Fruit fly (Drosophila melanogaster) whole organism, prepupa: ENCODE measurements around the gene Fpgs1.
A peak's percentile ranks its signal among the peaks of the same experiment; 100 is the strongest.

Source experiments
- CG16779 ChIP-seq: fragments of 200-800 bp; sonication (Bioruptor generic); optimal IDR thresholded peaks from 3 replicates; lab custom pipeline; 2017; ENCODE audit warnings: missing biosample characterization, mild to moderate bottlenecking, missing genetic modification characterization
- Eip75B ChIP-seq: fragments of 200-800 bp; sonication (Bioruptor generic); optimal IDR thresholded peaks from 3 replicates; lab custom pipeline; 2016; ENCODE audit warnings: missing biosample characterization, missing genetic modification characterization
- Smox ChIP-seq: fragments of 200-800 bp; sonication (Bioruptor generic); optimal IDR thresholded peaks from 3 replicates; lab custom pipeline; 2016; ENCODE audit warnings: missing biosample characterization, missing genetic modification characterization
- topi ChIP-seq: fragments of 200-800 bp; sonication (Bioruptor generic); optimal IDR thresholded peaks from 3 replicates; lab custom pipeline; 2016; ENCODE audit warnings: missing biosample characterization, missing genetic modification characterization

DNA sequence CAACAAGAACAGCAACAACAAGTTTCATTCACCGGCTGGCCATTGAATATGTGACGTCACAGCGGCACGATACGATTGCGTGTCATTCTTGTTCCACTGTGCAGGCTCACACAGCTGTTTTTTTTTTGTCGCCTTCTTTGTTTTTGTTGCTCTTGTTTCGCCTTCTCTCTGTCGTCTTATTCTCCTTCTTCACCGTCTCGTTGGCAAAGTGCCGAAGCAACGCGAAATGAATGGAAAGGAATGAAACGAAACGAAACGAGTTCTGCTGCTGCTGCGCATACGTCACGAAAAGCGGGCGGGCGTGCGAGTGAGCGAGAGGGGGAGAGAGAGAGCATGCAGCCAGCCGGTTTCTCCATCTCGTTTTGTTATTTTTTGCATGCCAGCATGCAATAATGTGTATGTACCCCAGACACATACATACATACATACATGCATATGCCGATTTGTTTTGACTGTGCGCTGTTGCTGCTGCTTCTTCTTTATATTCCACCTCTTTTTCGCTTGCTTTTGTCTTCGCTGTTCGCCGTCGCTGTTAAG lies 36.9 kb upstream of the Fpgs1 start:
- TF ChIP-seq Eip75B (GFP tag; lab: Kevin White, UChicago), result peak; percentile 80
- TF ChIP-seq Smox, result peak; percentile 64
- peak; percentile 69 for TF ChIP-seq topi
- peak; percentile 96 for TF ChIP-seq CG16779 (tag; lab: Kevin White, UChicago)
